Worm (Caenorhabditis elegans): ENCODE measurements around the gene clc-10.

The clc-10 gene

ce11 chrIII:6067557-6067956 is 10.7 kb downstream of the clc-10 start, which contains the start of gene mapk-15:
Gene mapk-15, plus strand, starts transcription at chrIII:6067857.
- TF ChIP-seq ama-1 (optimal IDR thresholded peaks at IDR 0.05) = no peak

ce11 chrIII:6072937-6073336 is 16.1 kb downstream of the clc-10 start:
- TF ChIP-seq fos-1 (tag; optimal IDR thresholded peaks at IDR 0.05) = no peak
- peak; percentile 8 for TF ChIP-seq pha-4 (tag; optimal IDR thresholded peaks at IDR 0.05)

ce11 chrIII:6073673-6074331 is 16.9 kb downstream of the clc-10 start:
- TF ChIP-seq fkh-10 (GFP tag; optimal IDR thresholded peaks at IDR 0.05) = no peak
- TF ChIP-seq nhr-25 (tag; optimal IDR thresholded peaks at IDR 0.05) = peak; percentile 19

ce11 chrIII:6077973-6078372 is 21.1 kb downstream of the clc-10 start:
- TF ChIP-seq elt-2 (tag; optimal IDR thresholded peaks at IDR 0.05) (peak; percentile 2), fkh-2 (tag; optimal IDR thresholded peaks at IDR 0.05) (no peak), pha-4 (tag; optimal IDR thresholded peaks at IDR 0.05) (peak; percentile 1), egl-5 (tag; optimal IDR thresholded peaks at IDR 0.05) (peak; percentile 41), tbx-2 (tag; optimal IDR thresholded peaks at IDR 0.05) (no peak)

- TF ChIP-seq nhr-28 (tag; optimal IDR thresholded peaks at IDR 0.05) = no peak
- no peak for TF ChIP-seq aly-2 (tag; optimal IDR thresholded peaks at IDR 0.05)
- TF ChIP-seq pha-4 (tag; optimal IDR thresholded peaks at IDR 0.05) = peak; percentile 13
- TF ChIP-seq ztf-11 (tag; optimal IDR thresholded peaks at IDR 0.05) = no peak
- no peak for TF ChIP-seq nhr-77 (tag; optimal IDR thresholded peaks at IDR 0.05)
- no peak for TF ChIP-seq unc-62 (GFP tag; optimal IDR thresholded peaks at IDR 0.05)
- peak; percentile 1 for TF ChIP-seq nfya-1 (tag; optimal IDR thresholded peaks at IDR 0.05; ENCODE audit: insufficient read depth)
Measured at ce11 chrIII:6078917-6079316, 22.0 kb downstream of the clc-10 start.

ce11 chrIII:6080263-6080662 is 23.4 kb downstream of the clc-10 start, which contains the start of gene attf-4:
Gene attf-4, plus strand, starts transcription at chrIII:6080563.
- TF ChIP-seq ceh-82 (tag; optimal IDR thresholded peaks at IDR 0.05) (no peak), ceh-9 (tag; optimal IDR thresholded peaks at IDR 0.05) (no peak), elt-2 (tag; optimal IDR thresholded peaks at IDR 0.05) (peak; percentile 45), nfya-1 (tag; optimal IDR thresholded peaks at IDR 0.05; ENCODE audit: insufficient read depth) (no peak)

ce11 chrIII:6085311-6085710 is 28.4 kb downstream of the clc-10 start:
- TF ChIP-seq nfya-1 (tag; optimal IDR thresholded peaks at IDR 0.05; ENCODE audit: insufficient read depth) (no peak), nhr-67 (tag; optimal IDR thresholded peaks at IDR 0.05) (no peak), elt-1 (tag; optimal IDR thresholded peaks at IDR 0.05) (no peak), ceh-16 (tag; optimal IDR thresholded peaks at IDR 0.05) (no peak), egl-5 (tag; optimal IDR thresholded peaks at IDR 0.05) (no peak), pqm-1 (tag; optimal IDR thresholded peaks at IDR 0.05) (no peak)

ce11 chrIII:6087705-6088359 is 31.0 kb downstream of the clc-10 start, which contains the start of gene wht-1:
Gene wht-1, minus strand, starts transcription at chrIII:6087755.
- TF ChIP-seq ceh-82 (tag; optimal IDR thresholded peaks at IDR 0.05) (no peak), elt-2 (tag; optimal IDR thresholded peaks at IDR 0.05) (peak; percentile 85), mdl-1 (tag; optimal IDR thresholded peaks at IDR 0.05) (no peak), fos-1 (tag; optimal IDR thresholded peaks at IDR 0.05) (no peak), zag-1 (tag; optimal IDR thresholded peaks at IDR 0.05) (no peak), nhr-76 (tag; optimal IDR thresholded peaks at IDR 0.05) (no peak), eor-1 (tag; optimal IDR thresholded peaks at IDR 0.05) (no peak), lin-15B (tag; optimal IDR thresholded peaks at IDR 0.05) (no peak), egl-5 (tag; optimal IDR thresholded peaks at IDR 0.05) (no peak), pqm-1 (tag; optimal IDR thresholded peaks at IDR 0.05) (peak; percentile 94), nhr-11 (tag; optimal IDR thresholded peaks at IDR 0.05) (no peak), nfya-1 (tag; optimal IDR thresholded peaks at IDR 0.05; ENCODE audit: insufficient read depth) (no peak), nhr-25 (tag; optimal IDR thresholded peaks at IDR 0.05) (no peak), lin-39 (tag; optimal IDR thresholded peaks at IDR 0.05) (no peak), pha-4 (tag; optimal IDR thresholded peaks at IDR 0.05) (peak; percentile 42), nhr-237 (tag; optimal IDR thresholded peaks at IDR 0.05) (no peak), nhr-43 (tag; optimal IDR thresholded peaks at IDR 0.05; ENCODE audit: poor library complexity, severe bottlenecking) (no peak), ceh-16 (tag; optimal IDR thresholded peaks at IDR 0.05) (no peak), unc-62 (GFP tag; optimal IDR thresholded peaks at IDR 0.05) (no peak), ztf-11 (tag; optimal IDR thresholded peaks at IDR 0.05) (no peak), ceh-28 (tag; optimal IDR thresholded peaks at IDR 0.05) (no peak), ama-1 (optimal IDR thresholded peaks at IDR 0.05) (no peak), ZK546.5 (tag; optimal IDR thresholded peaks at IDR 0.05) (no peak)

Measured in whole organism, L3 larva.